Fruit fly (Drosophila melanogaster) whole organism, prepupa: ENCODE measurements around the gene CG13312.
A peak's percentile ranks its signal among the peaks of the same experiment; 100 is the strongest.

ENCODE experiments used
- CG34406 ChIP-seq: fragments of 200-800 bp; sonication (Bioruptor generic); optimal IDR thresholded peaks from 3 replicates; lab custom pipeline; 2016; ENCODE audit warnings: missing biosample characterization, missing genetic modification characterization
- CG6854 ChIP-seq: fragments of 200-800 bp; sonication (Bioruptor generic); optimal IDR thresholded peaks from 2 replicates; lab custom pipeline; 2017; ENCODE audit warnings: missing biosample characterization, mild to moderate bottlenecking, missing genetic modification characterization
- CG8119 ChIP-seq: fragments of 200-800 bp; sonication (Bioruptor generic); IDR thresholded peaks from 3 replicates; pipeline ENCODE4 v1.3.6; 2022; ENCODE audit warnings: missing biosample characterization, missing genetic modification characterization
- Ets96B ChIP-seq: fragments of 200-800 bp; optimal IDR thresholded peaks from 2 replicates; lab custom pipeline; 2019; ENCODE audit warnings: missing biosample characterization, mild to moderate bottlenecking, missing genetic modification characterization, moderate library complexity
- Hr38 ChIP-seq: sonication (Bioruptor generic); optimal IDR thresholded peaks from 2 replicates; lab custom pipeline; 2016; ENCODE audit warnings: missing biosample characterization, missing genetic modification characterization
- OdsH ChIP-seq: fragments of 200-800 bp; sonication (Bioruptor generic); optimal IDR thresholded peaks from 3 replicates; lab custom pipeline; 2016; ENCODE audit warnings: missing biosample characterization, missing genetic modification characterization
- lz ChIP-seq: fragments of 200-800 bp; sonication (Bioruptor generic); optimal IDR thresholded peaks from 3 replicates; lab custom pipeline; 2016; ENCODE audit warnings: missing biosample characterization, missing genetic modification characterization
- salr ChIP-seq, 2 experiments: fragments of 200-800 bp; sonication (Bioruptor generic); optimal IDR thresholded peaks; 3 replicates each; lab custom pipeline; 2016 to 2018; ENCODE audit warnings: missing biosample characterization in 2 of 2, missing genetic modification characterization in 2 of 2, mild to moderate bottlenecking in 1 of 2

- TF ChIP-seq lz (no peak), Ets96B (tag; lab: Kevin White, UChicago) (no peak), OdsH (no peak), CG8119 (GFP tag; lab: Robert Waterston, UW) (no peak), Hr38 (GFP tag; lab: Kevin White, UChicago) (no peak), CG34406 (GFP tag; lab: Kevin White, UChicago) (peak; percentile 0), CG6854 (GFP tag; lab: Kevin White, UChicago) (no peak), salr (GFP tag; optimal IDR thresholded peaks at IDR 0.05; lab: Kevin White, UChicago) (peak in 1 of 2 experiments; percentile 14)
These were observed 27.9 kb upstream of the CG13312 start for dm6 chr3L:8834886-8835285.
